Worm (Caenorhabditis elegans) whole organism, L3 larva: Measurements from ENCODE around the gene F20D12.7.

ENCODE experiments used
- ama-1 ChIP-seq: fragments of 150-350 bp; optimal IDR thresholded peaks from 2 replicates; lab custom pipeline; 2018
- egl-27 ChIP-seq: sonication (generic microtip); optimal IDR thresholded peaks from 4 replicates; lab custom pipeline; 2017; ENCODE audit warnings: missing biosample characterization, missing genetic modification reagents, missing genetic modification characterization
- elt-1 ChIP-seq: fragments of 150-350 bp; optimal IDR thresholded peaks from 2 replicates; lab custom pipeline; 2014; ENCODE audit warnings: missing biosample characterization, missing genetic modification characterization
- lin-15B ChIP-seq: fragments of 150-350 bp; optimal IDR thresholded peaks from 2 replicates; lab custom pipeline; 2014; ENCODE audit warnings: missing biosample characterization, missing genetic modification characterization
- nhr-12 ChIP-seq: fragments of 150-350 bp; optimal IDR thresholded peaks from 2 replicates; lab custom pipeline; 2014; ENCODE audit warnings: missing biosample characterization, missing genetic modification characterization
- skn-1 ChIP-seq: fragments of 150-350 bp; optimal IDR thresholded peaks from 2 replicates; lab custom pipeline; 2014; ENCODE audit warnings: missing biosample characterization, missing genetic modification characterization
- tbx-2 ChIP-seq: sonication (generic microtip); optimal IDR thresholded peaks from 2 replicates; lab custom pipeline; 2016; ENCODE audit warnings: mild to moderate bottlenecking, missing genetic modification characterization, missing compliant biosample characterization
- unc-62 ChIP-seq: fragments of 150-350 bp; sonication (generic microtip); optimal IDR thresholded peaks from 4 replicates; lab custom pipeline; 2014; ENCODE audit warnings: missing biosample characterization, missing genetic modification reagents, missing genetic modification characterization
- ztf-11 ChIP-seq: fragments of 150-350 bp; optimal IDR thresholded peaks from 2 replicates; lab custom pipeline; 2014; ENCODE audit warnings: missing biosample characterization, missing genetic modification characterization
- ztf-4 ChIP-seq: fragments of 150-350 bp; optimal IDR thresholded peaks from 2 replicates; lab custom pipeline; 2014; ENCODE audit warnings: missing biosample characterization, missing genetic modification characterization

DNA sequence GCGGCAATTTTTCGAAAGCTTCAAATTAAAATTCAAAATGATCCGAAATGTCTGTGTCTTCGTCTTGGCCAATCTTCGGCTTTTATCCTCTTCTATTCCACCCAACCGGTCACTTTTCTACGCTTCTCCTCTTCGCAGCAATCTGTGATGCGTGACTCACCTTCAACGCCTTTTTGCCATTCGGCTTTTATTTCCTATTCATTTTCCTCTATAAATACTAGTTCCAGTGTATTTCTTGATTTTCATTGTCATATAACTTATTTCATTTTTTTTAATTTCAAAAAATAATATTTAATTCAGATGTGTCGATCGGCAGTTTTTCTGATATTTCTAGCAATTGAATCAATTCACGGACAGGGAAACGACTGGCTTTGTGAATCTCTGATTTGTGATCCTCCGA lies 18.6 kb downstream of the F20D12.7 start, which contains the start of gene C49H3.16:
- TF ChIP-seq ztf-11 (tag; lab: Kevin White, UChicago) (no peak), ama-1 (lab: Kevin White, UChicago) (no peak), egl-27 (no peak), lin-15B (tag; lab: Kevin White, UChicago) (no peak), nhr-12 (tag; lab: Kevin White, UChicago) (no peak), elt-1 (tag; lab: Kevin White, UChicago) (no peak), skn-1 (tag; lab: Kevin White, UChicago) (no peak), ztf-4 (tag; lab: Kevin White, UChicago) (no peak), tbx-2 (no peak), unc-62 (no peak)
